Worm (Caenorhabditis elegans) whole organism, mixed stage, embryonic: Measurements from ENCODE around the gene T01D3.1.

Experiments
- ces-1 ChIP-seq: fragments of 150-350 bp; optimal IDR thresholded peaks from 2 replicates; lab custom pipeline; 2014; ENCODE audit warnings: missing biosample characterization, missing genetic modification reagents, missing genetic modification characterization
- lin-13 ChIP-seq: fragments of 150-350 bp; optimal IDR thresholded peaks from 2 replicates; lab custom pipeline; 2014; ENCODE audit warnings: missing biosample characterization, missing genetic modification characterization
- mep-1 ChIP-seq: fragments of 150-350 bp; optimal IDR thresholded peaks from 2 replicates; lab custom pipeline; 2017; ENCODE audit warnings: missing biosample characterization, missing genetic modification reagents, missing genetic modification characterization, inconsistent platforms
- mls-2 ChIP-seq: sonication (generic microtip); optimal IDR thresholded peaks from 2 replicates; lab custom pipeline; 2016; ENCODE audit warnings: mild to moderate bottlenecking, missing genetic modification characterization, moderate library complexity, missing compliant biosample characterization
- nhr-12 ChIP-seq: fragments of 150-350 bp; optimal IDR thresholded peaks from 2 replicates; lab custom pipeline; 2014; ENCODE audit warnings: missing biosample characterization, missing genetic modification characterization
- snpc-4 ChIP-seq: fragments of 150-350 bp; optimal IDR thresholded peaks from 2 replicates; lab custom pipeline; 2014; ENCODE audit warnings: missing biosample characterization, missing genetic modification characterization
- unc-39 ChIP-seq: fragments of 150-350 bp; optimal IDR thresholded peaks from 2 replicates; lab custom pipeline; 2014; ENCODE audit warnings: missing biosample characterization, missing genetic modification characterization
- unc-62 ChIP-seq: fragments of 150-350 bp; optimal IDR thresholded peaks from 2 replicates; lab custom pipeline; 2014; ENCODE audit warnings: missing biosample characterization, missing genetic modification reagents, missing genetic modification characterization
- ztf-11 ChIP-seq: fragments of 150-350 bp; optimal IDR thresholded peaks from 2 replicates; lab custom pipeline; 2014; ENCODE audit warnings: missing biosample characterization, missing genetic modification characterization

- no peak for TF ChIP-seq lin-13 (tag; lab: Kevin White, UChicago)
- TF ChIP-seq ztf-11 (tag; lab: Kevin White, UChicago): no peak
- TF ChIP-seq snpc-4 (tag; lab: Kevin White, UChicago): no peak
- no peak for TF ChIP-seq unc-62
- no peak for TF ChIP-seq unc-39 (tag; lab: Kevin White, UChicago)
- no peak for TF ChIP-seq nhr-12 (tag; lab: Kevin White, UChicago)
- no peak for TF ChIP-seq mls-2 (tag; lab: Kevin White, UChicago)
- no peak for TF ChIP-seq ces-1 (GFP tag; lab: Kevin White, UChicago)
- no peak for TF ChIP-seq mep-1 (tag; lab: Kevin White, UChicago)
Observed at ce11 chrV:13666460-13666859, 23.2 kb upstream of the T01D3.1 start.
